Worm (Caenorhabditis elegans): Measurements from ENCODE around the gene F02C12.1.

DNA sequence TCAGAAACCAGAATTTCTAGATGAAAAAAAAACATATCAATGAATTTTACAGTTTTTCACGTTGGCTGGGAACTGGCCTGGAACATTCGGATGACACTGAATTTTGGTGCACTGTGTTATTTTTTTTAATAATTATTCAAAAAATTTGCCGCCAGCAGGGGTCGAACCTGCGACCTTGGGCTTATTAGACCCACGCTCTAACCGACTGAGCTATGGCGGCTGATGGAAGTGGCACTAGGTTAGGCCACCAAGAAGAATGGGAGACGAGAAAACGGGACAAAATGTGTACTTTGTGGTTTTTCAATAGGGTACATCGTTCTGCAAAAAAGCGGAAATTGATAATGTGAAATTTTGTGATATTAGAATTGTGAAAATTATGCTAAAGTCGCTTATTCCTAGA, 13.1 kb downstream of the F02C12.1 start:
- TF ChIP-seq nhr-23 (tag; optimal IDR thresholded peaks at IDR 0.05) (no peak), nhr-12 (tag; optimal IDR thresholded peaks at IDR 0.05) (no peak), zag-1 (tag; optimal IDR thresholded peaks at IDR 0.05) (no peak), lsy-2 (tag; optimal IDR thresholded peaks at IDR 0.05) (peak in 1 of 2 experiments; percentile 1), egl-27 (tag; optimal IDR thresholded peaks at IDR 0.05) (no peak), ztf-11 (tag; optimal IDR thresholded peaks at IDR 0.05) (no peak), skn-1 (tag; optimal IDR thresholded peaks at IDR 0.05) (no peak), snpc-4 (tag; optimal IDR thresholded peaks at IDR 0.05) (no peak), nhr-25 (tag; optimal IDR thresholded peaks at IDR 0.05) (no peak), elt-3 (tag; optimal IDR thresholded peaks at IDR 0.05) (no peak), lin-11 (tag; optimal IDR thresholded peaks at IDR 0.05) (peak; percentile 1), ZK546.5 (tag; optimal IDR thresholded peaks at IDR 0.05) (no peak)
